Worm (Caenorhabditis elegans) whole organism, early embryonic: ENCODE data around the gene perm-3.

Experiments
- ets-7 ChIP-seq: sonication (generic microtip); optimal IDR thresholded peaks from 2 replicates; lab custom pipeline; 2016; ENCODE audit warnings: missing genotype, missing genetic modification characterization, missing compliant biosample characterization
- tbx-11 ChIP-seq: fragments of 200-800 bp; sonication (Bioruptor generic); IDR thresholded peaks from 2 replicates; pipeline ENCODE4 v1.3.6; 2022; ENCODE audit warnings: missing genetic modification characterization, missing compliant biosample characterization

- TF ChIP-seq tbx-11 (GFP tag; lab: Robert Waterston, UW) (no peak), ets-7 (tag; lab: Kevin White, UChicago) (no peak)
Observed at ce11 chrIV:5353364-5353763, 41.2 kb downstream of the perm-3 start, which contains the start of gene Y4C6B.7.
